Fruit fly (Drosophila melanogaster) whole organism, wandering third instar larva: ENCODE measurements around the gene CG14258.

ENCODE experiments used
- Abd-B ChIP-seq: fragments of >200 bp; optimal IDR thresholded peaks from 2 replicates; lab custom pipeline; 2017; ENCODE audit warnings: missing biosample characterization, missing genetic modification characterization
- CG32264 ChIP-seq: fragments of 200-800 bp; sonication (Bioruptor generic); optimal IDR thresholded peaks from 2 replicates; lab custom pipeline; 2016; ENCODE audit warnings: missing biosample characterization, missing genetic modification characterization
- CG9705 ChIP-seq: fragments of 200-800 bp; sonication (Bioruptor generic); optimal IDR thresholded peaks from 2 replicates; lab custom pipeline; 2018; ENCODE audit warnings: missing biosample characterization, mild to moderate bottlenecking, missing genetic modification characterization
- CrebA ChIP-seq: fragments of 200-800 bp; sonication (Bioruptor generic); optimal IDR thresholded peaks from 2 replicates; lab custom pipeline; 2016; ENCODE audit warnings: missing biosample characterization, mild to moderate bottlenecking, missing genetic modification characterization, borderline replicate concordance
- Dfd ChIP-seq: fragments of >200 bp; optimal IDR thresholded peaks from 2 replicates; lab custom pipeline; 2017; ENCODE audit warnings: missing biosample characterization, missing genetic modification characterization
- Dif ChIP-seq: fragments of 200-275, 200-300 bp; sonication (Bioruptor generic); optimal IDR thresholded peaks from 2 replicates; lab custom pipeline; 2018; ENCODE audit warnings: missing biosample characterization, missing genetic modification characterization; ENCODE audit not compliant: partially characterized antibody
- GATAd ChIP-seq: sonication (Bioruptor generic); optimal IDR thresholded peaks from 2 replicates; lab custom pipeline; 2016; ENCODE audit warnings: missing biosample characterization, missing genetic modification characterization
- HLH106 ChIP-seq: fragments of 200-800 bp; optimal IDR thresholded peaks from 3 replicates; lab custom pipeline; 2019; ENCODE audit warnings: missing biosample characterization, mild to moderate bottlenecking, missing genetic modification characterization, moderate library complexity
- Hnf4 ChIP-seq: fragments of 200-800 bp; sonication (Bioruptor generic); optimal IDR thresholded peaks from 2 replicates; lab custom pipeline; 2016; ENCODE audit warnings: missing biosample characterization, mild to moderate bottlenecking, missing genetic modification characterization
- Hr78 ChIP-seq: fragments of >200 bp; optimal IDR thresholded peaks from 2 replicates; lab custom pipeline; 2017; ENCODE audit warnings: missing biosample characterization, missing genetic modification characterization
- Hr83 ChIP-seq: fragments of 200-300 bp; sonication (Bioruptor generic); optimal IDR thresholded peaks from 2 replicates; lab custom pipeline; 2016; ENCODE audit warnings: missing biosample characterization, mild to moderate bottlenecking, missing genetic modification characterization, moderate library complexity; ENCODE audit not compliant: poor library complexity, severe bottlenecking
- Jra ChIP-seq: sonication (Bioruptor generic); optimal IDR thresholded peaks from 2 replicates; lab custom pipeline; 2016; ENCODE audit warnings: missing biosample characterization, missing genetic modification characterization
- Mio ChIP-seq: sonication (Bioruptor generic); optimal IDR thresholded peaks from 2 replicates; lab custom pipeline; 2016; ENCODE audit warnings: missing biosample characterization, missing genetic modification characterization
- Myc ChIP-seq: fragments of >200 bp; optimal IDR thresholded peaks from 2 replicates; lab custom pipeline; 2017
- N ChIP-seq: fragments of >200 bp; optimal IDR thresholded peaks from 2 replicates; lab custom pipeline; 2018; ENCODE audit warnings: missing biosample characterization, missing external identifiers, missing genetic modification characterization
- OdsH ChIP-seq: fragments of 200-800 bp; sonication (Bioruptor generic); optimal IDR thresholded peaks from 2 replicates; lab custom pipeline; 2016; ENCODE audit warnings: missing biosample characterization, mild to moderate bottlenecking, missing genetic modification characterization
- Rel ChIP-seq, 2 experiments: fragments of 200-800 bp; sonication (Bioruptor generic) in 1 of 2; optimal IDR thresholded peaks; 2 replicates in 1 of 2; 3 replicates in 1 of 2; lab custom pipeline; 2016 to 2019; ENCODE audit warnings: mild to moderate bottlenecking in 2 of 2, missing biosample characterization in 2 of 2, missing genetic modification characterization in 2 of 2, moderate library complexity in 1 of 2
- Sp1 ChIP-seq: fragments of 200-800 bp; sonication (Bioruptor generic); optimal IDR thresholded peaks from 3 replicates; lab custom pipeline; 2019; ENCODE audit warnings: missing biosample characterization, mild to moderate bottlenecking, missing genetic modification characterization, moderate library complexity
- Vsx2 ChIP-seq: fragments of 200-300, 225-300 bp; sonication (Bioruptor generic); optimal IDR thresholded peaks from 2 replicates; lab custom pipeline; 2018; ENCODE audit warnings: missing biosample characterization, missing genetic modification characterization; ENCODE audit not compliant: partially characterized antibody
- br ChIP-seq: fragments of 200-800 bp; sonication (Bioruptor generic); optimal IDR thresholded peaks from 2 replicates; lab custom pipeline; 2016; ENCODE audit warnings: missing biosample characterization, missing genetic modification characterization
- brk ChIP-seq: fragments of 200-800 bp; sonication (Bioruptor generic); optimal IDR thresholded peaks from 2 replicates; lab custom pipeline; 2016; ENCODE audit warnings: missing biosample characterization, mild to moderate bottlenecking, missing genetic modification characterization
- dl ChIP-seq, 2 experiments: fragments of 175-275, 200-275 bp in 1 of 2; fragments of 200-275 bp in 1 of 2; sonication (Bioruptor generic); optimal IDR thresholded peaks; lab custom pipeline; 2018; ENCODE audit warnings: mild to moderate bottlenecking in 2 of 2, missing biosample characterization in 2 of 2, missing genetic modification characterization in 2 of 2, moderate library complexity in 2 of 2; ENCODE audit not compliant: partially characterized antibody in 2 of 2, insufficient read depth in 1 of 2
- dmrt93B ChIP-seq: fragments of 200-800 bp; sonication (Bioruptor generic); optimal IDR thresholded peaks from 2 replicates; lab custom pipeline; 2018; ENCODE audit warnings: missing biosample characterization, mild to moderate bottlenecking, missing genetic modification characterization
- dsf ChIP-seq: sonication (Bioruptor generic); optimal IDR thresholded peaks from 2 replicates; lab custom pipeline; 2016; ENCODE audit warnings: missing biosample characterization, missing genetic modification characterization, borderline replicate concordance
- ey ChIP-seq: fragments of 200-800 bp; sonication (Bioruptor generic); optimal IDR thresholded peaks from 2 replicates; lab custom pipeline; 2016; ENCODE audit warnings: missing biosample characterization, missing genetic modification characterization
- foxo ChIP-seq, 2 experiments: fragments of 200-800 bp; sonication (Bioruptor generic); optimal IDR thresholded peaks; 2 replicates in 1 of 2; 3 replicates in 1 of 2; lab custom pipeline; 2016 to 2017; ENCODE audit warnings: missing biosample characterization in 2 of 2, missing genetic modification characterization in 2 of 2
- fru ChIP-seq: fragments of 200-800 bp; sonication (Bioruptor generic); optimal IDR thresholded peaks from 3 replicates; lab custom pipeline; 2016; ENCODE audit warnings: missing biosample characterization, mild to moderate bottlenecking, missing genetic modification characterization
- h ChIP-seq: fragments of 200-800 bp; sonication (Bioruptor generic); optimal IDR thresholded peaks from 3 replicates; lab custom pipeline; 2016; ENCODE audit warnings: missing biosample characterization, mild to moderate bottlenecking, missing genetic modification characterization
- jim ChIP-seq: fragments of 175-275, 200-325 bp; sonication (Bioruptor generic); optimal IDR thresholded peaks from 2 replicates; lab custom pipeline; 2016; ENCODE audit warnings: missing biosample characterization, mild to moderate bottlenecking, missing genetic modification characterization
- lola ChIP-seq: fragments of >200 bp; optimal IDR thresholded peaks from 2 replicates; lab custom pipeline; 2017; ENCODE audit warnings: missing biosample characterization, missing genetic modification characterization
- pan ChIP-seq: fragments of >200 bp; optimal IDR thresholded peaks from 2 replicates; lab custom pipeline; 2017
- psq ChIP-seq: fragments of 200-800 bp; sonication (Bioruptor generic); optimal IDR thresholded peaks from 3 replicates; lab custom pipeline; 2017; ENCODE audit warnings: missing biosample characterization, mild to moderate bottlenecking, missing genetic modification characterization, moderate library complexity
- rgr ChIP-seq: fragments of 200-800 bp; sonication (Bioruptor generic); optimal IDR thresholded peaks from 3 replicates; lab custom pipeline; 2016; ENCODE audit warnings: missing biosample characterization, mild to moderate bottlenecking, missing genetic modification characterization
- sage ChIP-seq: fragments of 200-800 bp; sonication (Bioruptor generic); optimal IDR thresholded peaks from 2 replicates; lab custom pipeline; 2016; ENCODE audit warnings: missing biosample characterization, mild to moderate bottlenecking, missing genetic modification characterization
- sv ChIP-seq: fragments of 200-800 bp; sonication (Bioruptor generic); optimal IDR thresholded peaks from 3 replicates; lab custom pipeline; 2016; ENCODE audit warnings: missing biosample characterization, missing genetic modification characterization
- tai ChIP-seq: sonication (Bioruptor generic); optimal IDR thresholded peaks from 2 replicates; lab custom pipeline; 2016; ENCODE audit warnings: missing biosample characterization, missing genetic modification characterization
- usp ChIP-seq: fragments of >200 bp; optimal IDR thresholded peaks from 2 replicates; lab custom pipeline; 2017; ENCODE audit warnings: missing biosample characterization, missing genetic modification characterization
- woc ChIP-seq: sonication (Bioruptor generic); optimal IDR thresholded peaks from 2 replicates; lab custom pipeline; 2016; ENCODE audit warnings: missing biosample characterization, mild to moderate bottlenecking, missing genetic modification characterization

The CG14258 gene

dm6 chr3R:27129580-27130385 lies 36.8 kb downstream of the CG14258 start (continued):
- TF ChIP-seq CG32264 (GFP tag; lab: Kevin White, UChicago) (peak; percentile 16), fru (GFP tag; lab: Kevin White, UChicago) (peak; percentile 75), dmrt93B (GFP tag; lab: Kevin White, UChicago) (peak; percentile 29), foxo (GFP tag; optimal IDR thresholded peaks at IDR 0.05; lab: Kevin White, UChicago) (peak in 1 of 2 experiments; percentile 75), psq (peak; percentile 73), br (GFP tag; lab: Kevin White, UChicago) (peak; percentile 61), Dif (peak; percentile 23), Dfd (GFP tag; lab: Kevin White, UChicago) (no peak), Myc (lab: Kevin White, UChicago) (no peak), usp (no peak)

dm6 chr3R:27130551-27131161 lies 37.7 kb downstream of the CG14258 start:
- TF ChIP-seq Rel (GFP tag; optimal IDR thresholded peaks at IDR 0.05; lab: Kevin White, UChicago) (no peak), Rel (tag; optimal IDR thresholded peaks at IDR 0.05; lab: Kevin White, UChicago) (peak; percentile 94), br (GFP tag; lab: Kevin White, UChicago) (no peak), Dif (peak; percentile 35)

- peak; percentile 77 for TF ChIP-seq brk (GFP tag; lab: Kevin White, UChicago)
- peak; percentile 58 for TF ChIP-seq sage (GFP tag; lab: Kevin White, UChicago)
- TF ChIP-seq pan (lab: Kevin White, UChicago): no peak
- peak; percentile 97 for TF ChIP-seq Hr83 (GFP tag; lab: Kevin White, UChicago)
- peak; percentile 88 for TF ChIP-seq OdsH (GFP tag; lab: Kevin White, UChicago)
- TF ChIP-seq ey (GFP tag; lab: Kevin White, UChicago): peak; percentile 44
- TF ChIP-seq tai (GFP tag; lab: Kevin White, UChicago): peak; percentile 81
- no peak for TF ChIP-seq Dfd (GFP tag; lab: Kevin White, UChicago)
- TF ChIP-seq dmrt93B (GFP tag; lab: Kevin White, UChicago): peak; percentile 9
- peak; percentile 93 for TF ChIP-seq h
- TF ChIP-seq dsf (GFP tag; lab: Kevin White, UChicago): peak; percentile 40
- TF ChIP-seq Mio (GFP tag; lab: Kevin White, UChicago): no peak
- no peak for TF ChIP-seq lola (GFP tag; lab: Kevin White, UChicago)
- peak; percentile 83 for TF ChIP-seq br (GFP tag; lab: Kevin White, UChicago)
- TF ChIP-seq Hr78 (GFP tag; lab: Kevin White, UChicago): no peak
- peak; percentile 49 for TF ChIP-seq HLH106
- no peak for TF ChIP-seq dl (GFP tag; optimal IDR thresholded peaks at IDR 0.05; lab: Kevin White, UChicago; ENCODE audit: insufficient read depth in 1 of 2, partially characterized antibody in 2 of 2)
- TF ChIP-seq Rel (GFP tag; optimal IDR thresholded peaks at IDR 0.05; lab: Kevin White, UChicago): no peak
- peak; percentile 60 for TF ChIP-seq Rel (tag; optimal IDR thresholded peaks at IDR 0.05; lab: Kevin White, UChicago)
- no peak for TF ChIP-seq Myc (lab: Kevin White, UChicago)
- TF ChIP-seq CG32264 (GFP tag; lab: Kevin White, UChicago): no peak
- TF ChIP-seq Vsx2 (GFP tag; lab: Kevin White, UChicago): peak; percentile 91
- peak in 1 of 2 experiments; percentile 71 for TF ChIP-seq foxo (GFP tag; optimal IDR thresholded peaks at IDR 0.05; lab: Kevin White, UChicago)
- TF ChIP-seq Sp1 (GFP tag; lab: Kevin White, UChicago): peak; percentile 68
- no peak for TF ChIP-seq N (GFP tag; lab: Kevin White, UChicago)
- TF ChIP-seq rgr: peak; percentile 89
- no peak for TF ChIP-seq Abd-B (GFP tag; lab: Kevin White, UChicago)
- TF ChIP-seq fru (GFP tag; lab: Kevin White, UChicago): peak; percentile 70
- no peak for TF ChIP-seq woc (GFP tag; lab: Kevin White, UChicago)
- TF ChIP-seq sv (GFP tag; lab: Kevin White, UChicago): no peak
- TF ChIP-seq CG9705 (GFP tag; lab: Kevin White, UChicago): peak; percentile 53
- peak; percentile 56 for TF ChIP-seq psq
- peak; percentile 93 for TF ChIP-seq GATAd (GFP tag; lab: Kevin White, UChicago)
- TF ChIP-seq Hnf4 (GFP tag; lab: Kevin White, UChicago): peak; percentile 87
- no peak for TF ChIP-seq Dif
- peak; percentile 89 for TF ChIP-seq Jra (GFP tag; lab: Kevin White, UChicago)
- TF ChIP-seq usp: no peak
- peak; percentile 44 for TF ChIP-seq jim (GFP tag; lab: Kevin White, UChicago)
- TF ChIP-seq CrebA (GFP tag; lab: Kevin White, UChicago): no peak
These were observed 38.5 kb downstream of the CG14258 start for dm6 chr3R:27131408-27131807.
